Fruit fly (Drosophila melanogaster): ENCODE data around the gene ey.

The ey gene

dm6 chr4:659884-660846 lies 37.3 kb upstream of the ey start, which contains the start of gene gw:
gw (minus strand) TSS chr4:660608.
- peak; percentile 32 for TF ChIP-seq Nf-YC (tag; optimal IDR thresholded peaks at IDR 0.05)
- no peak for TF ChIP-seq CG15073 (GFP tag; optimal IDR thresholded peaks at IDR 0.05)
- peak; percentile 72 for TF ChIP-seq wek (GFP tag; optimal IDR thresholded peaks at IDR 0.05)
- no peak for TF ChIP-seq Hr39 (optimal IDR thresholded peaks at IDR 0.05)
- no peak for TF ChIP-seq CG32772 (GFP tag; IDR thresholded peaks at IDR 0.05)
- TF ChIP-seq Sox102F (GFP tag; optimal IDR thresholded peaks at IDR 0.05): no peak
- TF ChIP-seq CG6272 (GFP tag; IDR thresholded peaks at IDR 0.05): no peak
- peak; percentile 75 for TF ChIP-seq CG7786 (GFP tag; optimal IDR thresholded peaks at IDR 0.05)
- TF ChIP-seq seq (GFP tag; IDR thresholded peaks at IDR 0.05): no peak; the same call in 1 of the 2 replicates
- peak; percentile 62 for TF ChIP-seq ems (GFP tag; optimal IDR thresholded peaks at IDR 0.05)
- TF ChIP-seq Mes4 (GFP tag; optimal IDR thresholded peaks at IDR 0.05): peak; percentile 24
- peak; percentile 37 for TF ChIP-seq repo (GFP tag; optimal IDR thresholded peaks at IDR 0.05)
- TF ChIP-seq Dad (GFP tag; optimal IDR thresholded peaks at IDR 0.05): peak; percentile 25
- TF ChIP-seq CG12299 (tag; optimal IDR thresholded peaks at IDR 0.05): peak; percentile 76
- no peak for TF ChIP-seq CkIIα-i1 (GFP tag; IDR thresholded peaks at IDR 0.05)
- no peak for TF ChIP-seq CG31441 (GFP tag; IDR thresholded peaks at IDR 0.05)
- TF ChIP-seq Fer3 (tag; optimal IDR thresholded peaks at IDR 0.05): peak; percentile 79
- no peak for TF ChIP-seq sr (GFP tag; IDR thresholded peaks at IDR 0.05)
- no peak for TF ChIP-seq Gsc (GFP tag; IDR thresholded peaks at IDR 0.05)
- peak; percentile 69 for TF ChIP-seq CG3407 (GFP tag; optimal IDR thresholded peaks at IDR 0.05)
- TF ChIP-seq Hand (GFP tag; optimal IDR thresholded peaks at IDR 0.05): no peak
- peak; percentile 64 for TF ChIP-seq CG2202 (tag; optimal IDR thresholded peaks at IDR 0.05)
- TF ChIP-seq cad (GFP tag; optimal IDR thresholded peaks at IDR 0.05): no peak
- no peak for TF ChIP-seq gce (GFP tag; IDR thresholded peaks at IDR 0.05)
- TF ChIP-seq Drgx (GFP tag; IDR thresholded peaks at IDR 0.05): no peak
- TF ChIP-seq CG30431 (GFP tag; optimal IDR thresholded peaks at IDR 0.05): no peak
- TF ChIP-seq Pdp1 (GFP tag; optimal IDR thresholded peaks at IDR 0.05): peak; percentile 82 to 99
- peak; percentile 63 for TF ChIP-seq jumu (GFP tag; optimal IDR thresholded peaks at IDR 0.05)
- TF ChIP-seq CG6813 (GFP tag; optimal IDR thresholded peaks at IDR 0.05): no peak
- TF ChIP-seq ham (GFP tag; IDR thresholded peaks at IDR 0.05): no peak
- no peak for TF ChIP-seq exex (tag; optimal IDR thresholded peaks at IDR 0.05)
- TF ChIP-seq br (optimal IDR thresholded peaks at IDR 0.05): no peak
- TF ChIP-seq CHES-1-like (GFP tag; optimal IDR thresholded peaks at IDR 0.05): peak; percentile 75
- no peak; the same call in 1 of the 2 replicates for TF ChIP-seq CG42726 (GFP tag; IDR thresholded peaks at IDR 0.05; ENCODE audit: partially characterized antibody)
- TF ChIP-seq Nf-YB (GFP tag; optimal IDR thresholded peaks at IDR 0.05): no peak
- TF ChIP-seq Spps (tag; optimal IDR thresholded peaks at IDR 0.05): peak; percentile 16
- peak; percentile 97 for TF ChIP-seq CG1603 (tag; optimal IDR thresholded peaks at IDR 0.05)
- TF ChIP-seq CG8478 (optimal IDR thresholded peaks at IDR 0.05): no peak
- TF ChIP-seq cwo (GFP tag; optimal IDR thresholded peaks at IDR 0.05): no peak
- no peak for TF ChIP-seq otp (GFP tag; IDR thresholded peaks at IDR 0.05)
- TF ChIP-seq ERR (GFP tag; optimal IDR thresholded peaks at IDR 0.05): peak; percentile 92
- TF ChIP-seq Atf-2 (GFP tag; optimal IDR thresholded peaks at IDR 0.05): peak; percentile 72
- peak; percentile 46 for TF ChIP-seq CG6254 (GFP tag; optimal IDR thresholded peaks at IDR 0.05)
- peak; percentile 73 for TF ChIP-seq CG13624 (GFP tag; optimal IDR thresholded peaks at IDR 0.05)
- no peak for TF ChIP-seq Lpt (GFP tag; optimal IDR thresholded peaks at IDR 0.05)
- peak; percentile 75 for TF ChIP-seq CG10654 (GFP tag; optimal IDR thresholded peaks at IDR 0.05)
- TF ChIP-seq Deaf1 (tag; optimal IDR thresholded peaks at IDR 0.05): no peak
- TF ChIP-seq pho (GFP tag; optimal IDR thresholded peaks at IDR 0.05): peak; percentile 81
- TF ChIP-seq nerfin-2 (GFP tag; IDR thresholded peaks at IDR 0.05; ENCODE audit: partially characterized antibody): peak; percentile 53; the same call in 1 of the 2 replicates
- peak; percentile 83 for TF ChIP-seq CG1602 (GFP tag; optimal IDR thresholded peaks at IDR 0.05)
